Worm (Caenorhabditis elegans): ENCODE measurements around the gene Y39A1A.16.

The Y39A1A.16 gene

ce11 chrIII:10702805-10703204 is 23.7 kb downstream of the Y39A1A.16 start:
- TF ChIP-seq M03D4.4 (tag; optimal IDR thresholded peaks at IDR 0.05): no peak
- TF ChIP-seq lin-13 (tag; optimal IDR thresholded peaks at IDR 0.05): no peak
- TF ChIP-seq nhr-2 (tag; optimal IDR thresholded peaks at IDR 0.05): no peak
- no peak for TF ChIP-seq sem-2 (GFP tag; optimal IDR thresholded peaks at IDR 0.05)

- TF ChIP-seq elt-1 (tag; optimal IDR thresholded peaks at IDR 0.05; ENCODE audit: borderline replicate concordance, insufficient read depth) (no peak), nhr-237 (tag; optimal IDR thresholded peaks at IDR 0.05) (no peak), snpc-4 (tag; optimal IDR thresholded peaks at IDR 0.05) (no peak), bed-3 (GFP tag; optimal IDR thresholded peaks at IDR 0.05) (no peak), ceh-43 (GFP tag; optimal IDR thresholded peaks at IDR 0.05) (no peak), M03D4.4 (tag; optimal IDR thresholded peaks at IDR 0.05) (no peak), zip-8 (tag; optimal IDR thresholded peaks at IDR 0.05) (no peak), nhr-28 (tag; optimal IDR thresholded peaks at IDR 0.05) (no peak), mab-5 (tag; optimal IDR thresholded peaks at IDR 0.05) (no peak), ces-1 (GFP tag; optimal IDR thresholded peaks at IDR 0.05) (no peak), nhr-2 (tag; optimal IDR thresholded peaks at IDR 0.05) (no peak), flh-1 (GFP tag; optimal IDR thresholded peaks at IDR 0.05) (no peak), ztf-11 (tag; optimal IDR thresholded peaks at IDR 0.05) (no peak), lin-32 (GFP tag; optimal IDR thresholded peaks at IDR 0.05) (no peak), ham-2 (GFP tag; optimal IDR thresholded peaks at IDR 0.05) (no peak), nhr-76 (tag; optimal IDR thresholded peaks at IDR 0.05) (no peak), pha-4 (tag; optimal IDR thresholded peaks at IDR 0.05) (no peak), nhr-12 (tag; optimal IDR thresholded peaks at IDR 0.05) (no peak), lsy-2 (tag; optimal IDR thresholded peaks at IDR 0.05) (no peak), mls-2 (tag; optimal IDR thresholded peaks at IDR 0.05) (no peak)
These were observed 24.8 kb downstream of the Y39A1A.16 start for ce11 chrIII:10703833-10704232.

ce11 chrIII:10704499-10704898 is 25.4 kb downstream of the Y39A1A.16 start:
- TF ChIP-seq pha-4 (tag; optimal IDR thresholded peaks at IDR 0.05) (no peak), nhr-28 (tag; optimal IDR thresholded peaks at IDR 0.05) (no peak), unc-120 (tag; optimal IDR thresholded peaks at IDR 0.05; ENCODE audit: poor library complexity, severe bottlenecking) (no peak), ces-1 (GFP tag; optimal IDR thresholded peaks at IDR 0.05) (no peak), nhr-12 (tag; optimal IDR thresholded peaks at IDR 0.05) (no peak), unc-39 (tag; optimal IDR thresholded peaks at IDR 0.05) (no peak), blmp-1 (tag; optimal IDR thresholded peaks at IDR 0.05) (no peak), elt-1 (tag; optimal IDR thresholded peaks at IDR 0.05; ENCODE audit: borderline replicate concordance, insufficient read depth) (no peak), cnd-1 (tag; optimal IDR thresholded peaks at IDR 0.05) (no peak), mls-2 (tag; optimal IDR thresholded peaks at IDR 0.05) (no peak), ceh-43 (GFP tag; optimal IDR thresholded peaks at IDR 0.05) (no peak), nhr-76 (tag; optimal IDR thresholded peaks at IDR 0.05) (no peak), nhr-2 (tag; optimal IDR thresholded peaks at IDR 0.05) (no peak), M03D4.4 (tag; optimal IDR thresholded peaks at IDR 0.05) (no peak), elt-3 (tag; optimal IDR thresholded peaks at IDR 0.05) (no peak), sptf-1 (tag; optimal IDR thresholded peaks at IDR 0.05) (no peak), sem-2 (GFP tag; optimal IDR thresholded peaks at IDR 0.05) (no peak), mep-1 (tag; optimal IDR thresholded peaks at IDR 0.05) (no peak)

ce11 chrIII:10706481-10706880 is 27.4 kb downstream of the Y39A1A.16 start:
- no peak for TF ChIP-seq zip-8 (tag; optimal IDR thresholded peaks at IDR 0.05)
- TF ChIP-seq nhr-76 (tag; optimal IDR thresholded peaks at IDR 0.05): no peak
- TF ChIP-seq cnd-1 (tag; optimal IDR thresholded peaks at IDR 0.05): no peak
- no peak for TF ChIP-seq nhr-2 (tag; optimal IDR thresholded peaks at IDR 0.05)
- no peak for TF ChIP-seq tbx-8 (GFP tag; optimal IDR thresholded peaks at IDR 0.05)
- TF ChIP-seq ham-2 (GFP tag; optimal IDR thresholded peaks at IDR 0.05): no peak
- TF ChIP-seq ztf-11 (tag; optimal IDR thresholded peaks at IDR 0.05): no peak
- no peak for TF ChIP-seq lin-13 (tag; optimal IDR thresholded peaks at IDR 0.05)
- TF ChIP-seq unc-39 (tag; optimal IDR thresholded peaks at IDR 0.05): no peak
- TF ChIP-seq ceh-83 (GFP tag; optimal IDR thresholded peaks at IDR 0.05): no peak
- TF ChIP-seq nhr-28 (tag; optimal IDR thresholded peaks at IDR 0.05): no peak
- TF ChIP-seq ceh-43 (GFP tag; optimal IDR thresholded peaks at IDR 0.05): no peak
- no peak for TF ChIP-seq mls-2 (tag; optimal IDR thresholded peaks at IDR 0.05)
- no peak for TF ChIP-seq ceh-39 (tag; optimal IDR thresholded peaks at IDR 0.05)
- TF ChIP-seq lin-32 (GFP tag; optimal IDR thresholded peaks at IDR 0.05): no peak
- TF ChIP-seq drap-1 (GFP tag; optimal IDR thresholded peaks at IDR 0.05): no peak
- TF ChIP-seq unc-120 (tag; optimal IDR thresholded peaks at IDR 0.05; ENCODE audit: poor library complexity, severe bottlenecking): no peak
- no peak for TF ChIP-seq nhr-12 (tag; optimal IDR thresholded peaks at IDR 0.05)

Data from whole organism, mixed stage, embryonic.